Fruit fly (Drosophila melanogaster) whole organism, adult: ENCODE measurements around the gene CG4822.

ENCODE experiments used
- CG11617 ChIP-seq: fragments of 200-800 bp; sonication (Bioruptor generic); optimal IDR thresholded peaks from 2 replicates; lab custom pipeline; 2017; ENCODE audit warnings: mild to moderate bottlenecking, missing biosample characterization, missing genetic modification reagents, missing genetic modification characterization
- CG12768 ChIP-seq: fragments of 200-800 bp; sonication (Bioruptor generic); optimal IDR thresholded peaks from 2 replicates; lab custom pipeline; 2017; ENCODE audit warnings: missing biosample characterization, missing genetic modification characterization, mild to moderate bottlenecking, moderate library complexity, missing genetic modification reagents
- CG14711 ChIP-seq: fragments of 200-800 bp; sonication (Bioruptor generic); optimal IDR thresholded peaks from 2 replicates; lab custom pipeline; 2018; ENCODE audit warnings: missing biosample characterization, mild to moderate bottlenecking, missing genetic modification characterization, moderate library complexity
- CG1620 ChIP-seq: fragments of 200-800 bp; sonication (Bioruptor generic); optimal IDR thresholded peaks from 2 replicates; lab custom pipeline; 2016; ENCODE audit warnings: missing biosample characterization, missing genetic modification characterization
- CG33017 ChIP-seq: fragments of 200-800 bp; sonication (Bioruptor generic); optimal IDR thresholded peaks from 2 replicates; lab custom pipeline; 2018; ENCODE audit warnings: missing biosample characterization, mild to moderate bottlenecking, missing genetic modification characterization, moderate library complexity
- CG5204 ChIP-seq: fragments of 200-800 bp; sonication (Bioruptor generic); optimal IDR thresholded peaks from 2 replicates; lab custom pipeline; 2016; ENCODE audit warnings: missing biosample characterization, missing genetic modification characterization
- CG7045 ChIP-seq: fragments of 200-800 bp; sonication (Bioruptor generic); optimal IDR thresholded peaks from 2 replicates; lab custom pipeline; 2017; ENCODE audit warnings: missing biosample characterization, mild to moderate bottlenecking, missing genetic modification characterization
- CG7101 ChIP-seq: fragments of 200-800 bp; sonication (Bioruptor generic); optimal IDR thresholded peaks from 2 replicates; lab custom pipeline; 2018; ENCODE audit warnings: missing biosample characterization, mild to moderate bottlenecking, missing genetic modification characterization, moderate library complexity
- Clk ChIP-seq: fragments of 200-800 bp; sonication (Bioruptor generic); optimal IDR thresholded peaks from 2 replicates; lab custom pipeline; 2017; ENCODE audit warnings: missing biosample characterization, missing genetic modification characterization
- Crg-1 ChIP-seq: fragments of 200-800 bp; sonication (Bioruptor generic); optimal IDR thresholded peaks from 2 replicates; lab custom pipeline; 2016; ENCODE audit warnings: missing biosample characterization, missing genetic modification characterization
- Hr96 ChIP-seq: fragments of 200-800 bp; sonication (Bioruptor generic); optimal IDR thresholded peaks from 2 replicates; lab custom pipeline; 2016; ENCODE audit warnings: missing biosample characterization, missing genetic modification characterization
- Mnt ChIP-seq: fragments of 200-800 bp; sonication (Bioruptor generic); optimal IDR thresholded peaks from 2 replicates; lab custom pipeline; 2016; ENCODE audit warnings: missing biosample characterization, mild to moderate bottlenecking, missing genetic modification characterization
- bab1 ChIP-seq: fragments of 200-800 bp; sonication (Bioruptor generic); optimal IDR thresholded peaks from 3 replicates; lab custom pipeline; 2019; ENCODE audit warnings: missing biosample characterization, mild to moderate bottlenecking, missing genetic modification characterization, moderate library complexity
- cic ChIP-seq: fragments of 200-800 bp; sonication (Bioruptor generic); optimal IDR thresholded peaks from 2 replicates; lab custom pipeline; 2017; ENCODE audit warnings: missing biosample characterization, mild to moderate bottlenecking, missing genetic modification characterization, moderate library complexity
- cnc ChIP-seq, 2 experiments: fragments of >200 bp; optimal IDR thresholded peaks; 2 replicates each; lab custom pipeline; 2017
- kay ChIP-seq: fragments of 200-800 bp; sonication (Bioruptor generic); peaks from one replicate; lab custom pipeline; 2016; ENCODE audit warnings: missing biosample characterization, missing genetic modification characterization, borderline replicate concordance
- ovo ChIP-seq: fragments of 200-800 bp; sonication (Bioruptor generic); optimal IDR thresholded peaks from 2 replicates; lab custom pipeline; 2016; ENCODE audit warnings: missing biosample characterization, missing genetic modification characterization
- pad ChIP-seq: fragments of 200-800 bp; sonication (Bioruptor generic); optimal IDR thresholded peaks from 3 replicates; lab custom pipeline; 2017; ENCODE audit warnings: missing biosample characterization, missing genetic modification characterization, mild to moderate bottlenecking, moderate library complexity, missing genetic modification reagents
- tj ChIP-seq: fragments of 200-800 bp; sonication (Bioruptor generic); optimal IDR thresholded peaks from 3 replicates; lab custom pipeline; 2017; ENCODE audit warnings: missing biosample characterization, mild to moderate bottlenecking, missing genetic modification characterization, moderate library complexity
- toe ChIP-seq: fragments of 200-800 bp; sonication (Bioruptor generic); optimal IDR thresholded peaks from 2 replicates; lab custom pipeline; 2016; ENCODE audit warnings: missing biosample characterization, missing genetic modification characterization

Gene CG4822

dm6 chr2L:76048-76447 lies 45.5 kb downstream of the CG4822 start, which contains the start of gene CG11374:
Gene CG11374, plus strand, starts transcription at chr2L:76348.
- TF ChIP-seq CG14711 (no peak), kay (GFP tag; lab: Kevin White, UChicago) (peak; percentile 22)

DNA sequence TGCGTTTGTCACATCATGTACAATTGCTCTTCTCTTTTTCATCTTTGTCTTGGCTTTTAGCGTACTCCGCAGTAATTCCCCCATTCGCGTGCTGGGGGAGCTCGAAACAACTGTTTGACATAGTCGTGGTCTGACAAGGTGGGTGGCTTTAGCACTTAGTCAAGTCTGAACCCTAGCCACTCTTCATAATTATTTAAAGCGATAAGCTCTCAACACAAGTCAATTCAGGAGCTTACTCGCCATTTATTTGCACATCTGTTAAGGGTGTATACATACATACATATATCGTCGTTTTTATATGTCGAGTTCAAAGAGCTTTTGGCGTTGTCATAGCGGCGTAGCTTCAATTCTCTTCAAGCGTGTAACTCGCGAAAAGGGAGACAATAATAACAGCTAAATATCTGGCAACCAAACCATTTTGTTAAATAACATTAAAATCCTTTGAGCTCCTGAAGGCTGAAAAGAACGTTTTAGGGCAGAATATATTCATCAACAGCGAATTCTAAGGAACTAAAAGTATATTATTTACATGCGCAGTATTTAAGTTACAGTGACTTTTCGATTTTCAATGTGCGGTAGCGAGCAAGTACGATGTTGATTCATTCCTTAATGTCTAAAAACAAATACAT lies 47.7 kb downstream of the CG4822 start:
- TF ChIP-seq tj (GFP tag; lab: Kevin White, UChicago) (peak; percentile 5), Clk (GFP tag; lab: Kevin White, UChicago) (no peak), CG12768 (GFP tag; lab: Kevin White, UChicago) (no peak), bab1 (GFP tag; lab: Kevin White, UChicago) (no peak), ovo (no peak), pad (peak; percentile 94), toe (GFP tag; lab: Kevin White, UChicago) (no peak), cic (peak; percentile 43), CG5204 (GFP tag; lab: Kevin White, UChicago) (no peak), CG1620 (GFP tag; lab: Kevin White, UChicago) (peak; percentile 19), CG7101 (tag; lab: Kevin White, UChicago) (no peak), CG33017 (tag; lab: Kevin White, UChicago) (no peak), CG11617 (no peak), CG7045 (no peak), Crg-1 (GFP tag; lab: Kevin White, UChicago) (no peak), Hr96 (GFP tag; lab: Kevin White, UChicago) (no peak), CG14711 (no peak), Mnt (no peak), kay (GFP tag; lab: Kevin White, UChicago) (peak; percentile 88), cnc (optimal IDR thresholded peaks at IDR 0.05; lab: Kevin White, UChicago) (peak in 1 of 2 experiments; percentile 55)

DNA sequence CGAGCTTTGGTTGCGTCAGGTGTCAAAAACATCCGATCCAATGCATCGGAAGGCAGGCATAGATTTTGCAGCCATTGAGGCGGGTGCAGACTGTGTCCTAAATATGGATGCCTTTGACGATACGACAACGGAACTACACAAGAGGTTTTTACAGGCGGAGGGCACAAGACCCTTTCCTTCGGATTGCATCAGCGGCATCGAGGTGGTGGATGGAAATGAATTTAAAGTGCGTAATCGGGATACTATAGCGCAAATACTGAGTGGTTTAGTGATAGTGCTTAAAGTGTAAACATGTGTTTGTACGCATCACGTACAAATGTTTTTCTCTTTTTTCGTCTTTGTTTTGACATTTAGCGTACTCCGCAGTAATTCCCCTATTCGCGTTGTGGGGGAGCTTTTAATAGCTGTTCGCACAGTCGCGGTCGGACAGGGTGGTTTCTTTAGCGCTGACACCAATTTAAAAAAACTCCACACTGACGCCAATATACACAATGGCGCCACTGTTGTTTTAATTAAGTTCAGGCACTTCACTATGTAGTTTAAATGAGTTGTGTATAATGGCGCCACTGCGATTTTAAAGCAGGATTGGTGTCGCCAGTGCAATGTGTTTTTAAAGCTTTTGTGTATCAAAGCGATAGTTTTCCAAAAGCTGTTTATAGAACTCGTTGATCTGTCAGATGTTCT lies 48.7 kb downstream of the CG4822 start:
- TF ChIP-seq cic (peak; percentile 69), CG7101 (tag; lab: Kevin White, UChicago) (peak; percentile 65), CG1620 (GFP tag; lab: Kevin White, UChicago) (peak; percentile 18), Clk (GFP tag; lab: Kevin White, UChicago) (no peak), ovo (no peak), CG33017 (tag; lab: Kevin White, UChicago) (no peak), CG11617 (no peak), CG5204 (GFP tag; lab: Kevin White, UChicago) (no peak), Crg-1 (GFP tag; lab: Kevin White, UChicago) (peak; percentile 8), Mnt (peak; percentile 65), cnc (optimal IDR thresholded peaks at IDR 0.05; lab: Kevin White, UChicago) (no peak), CG12768 (GFP tag; lab: Kevin White, UChicago) (no peak), CG14711 (peak; percentile 46), kay (GFP tag; lab: Kevin White, UChicago) (peak; percentile 81), pad (peak; percentile 41), bab1 (GFP tag; lab: Kevin White, UChicago) (no peak), tj (GFP tag; lab: Kevin White, UChicago) (peak; percentile 33), toe (GFP tag; lab: Kevin White, UChicago) (no peak), CG7045 (no peak), Hr96 (GFP tag; lab: Kevin White, UChicago) (no peak)

dm6 chr2L:71869-72751 lies 49.4 kb downstream of the CG4822 start:
- TF ChIP-seq CG5204 (GFP tag; lab: Kevin White, UChicago), result no peak
- no peak for TF ChIP-seq ovo
- no peak for TF ChIP-seq CG11617
- TF ChIP-seq Crg-1 (GFP tag; lab: Kevin White, UChicago), result no peak
- TF ChIP-seq CG33017 (tag; lab: Kevin White, UChicago), result peak; percentile 32
- TF ChIP-seq cnc (optimal IDR thresholded peaks at IDR 0.05; lab: Kevin White, UChicago), result peak; percentile 65 to 67
- peak; percentile 90 for TF ChIP-seq kay (GFP tag; lab: Kevin White, UChicago)
- TF ChIP-seq Clk (GFP tag; lab: Kevin White, UChicago), result no peak
- no peak for TF ChIP-seq CG7045
- peak; percentile 43 for TF ChIP-seq bab1 (GFP tag; lab: Kevin White, UChicago)
- TF ChIP-seq CG14711, result no peak
- TF ChIP-seq pad, result no peak
- no peak for TF ChIP-seq tj (GFP tag; lab: Kevin White, UChicago)
- TF ChIP-seq CG1620 (GFP tag; lab: Kevin White, UChicago), result no peak
- peak; percentile 5 for TF ChIP-seq CG7101 (tag; lab: Kevin White, UChicago)
- no peak for TF ChIP-seq Mnt
- no peak for TF ChIP-seq CG12768 (GFP tag; lab: Kevin White, UChicago)
- TF ChIP-seq Hr96 (GFP tag; lab: Kevin White, UChicago), result no peak
- TF ChIP-seq toe (GFP tag; lab: Kevin White, UChicago), result no peak

DNA sequence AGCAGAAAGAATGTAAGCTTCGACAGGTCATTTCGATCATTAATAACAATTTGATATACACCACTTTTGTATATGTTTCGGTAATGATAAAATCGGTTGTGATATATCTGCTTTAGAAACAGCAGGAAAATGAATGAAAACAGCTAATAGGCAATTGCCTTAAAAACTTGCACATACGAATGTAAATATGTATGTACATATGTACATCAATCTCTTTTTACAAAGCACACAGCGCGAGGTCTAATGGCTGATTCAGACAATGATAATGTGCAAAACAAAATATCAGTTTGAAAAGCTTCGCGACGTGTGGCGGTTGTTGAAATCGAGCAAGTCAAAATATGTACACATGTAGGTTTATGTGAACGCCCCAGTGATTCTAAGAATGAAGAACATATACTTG lies 50.1 kb downstream of the CG4822 start, which contains the start of gene galectin:
TSS of gene galectin (plus strand) at position 301 of the 400 bp plus-strand sequence.
- TF ChIP-seq CG5204 (GFP tag; lab: Kevin White, UChicago) (no peak), cic (peak; percentile 9), toe (GFP tag; lab: Kevin White, UChicago) (no peak), kay (GFP tag; lab: Kevin White, UChicago) (peak; percentile 86), pad (no peak), CG7045 (no peak), CG14711 (no peak), Crg-1 (GFP tag; lab: Kevin White, UChicago) (no peak), ovo (no peak), Mnt (no peak), Clk (GFP tag; lab: Kevin White, UChicago) (no peak), CG33017 (tag; lab: Kevin White, UChicago) (no peak), bab1 (GFP tag; lab: Kevin White, UChicago) (no peak)
